Worm (Caenorhabditis elegans): ENCODE measurements around the gene oct-2.

Gene oct-2

DNA sequence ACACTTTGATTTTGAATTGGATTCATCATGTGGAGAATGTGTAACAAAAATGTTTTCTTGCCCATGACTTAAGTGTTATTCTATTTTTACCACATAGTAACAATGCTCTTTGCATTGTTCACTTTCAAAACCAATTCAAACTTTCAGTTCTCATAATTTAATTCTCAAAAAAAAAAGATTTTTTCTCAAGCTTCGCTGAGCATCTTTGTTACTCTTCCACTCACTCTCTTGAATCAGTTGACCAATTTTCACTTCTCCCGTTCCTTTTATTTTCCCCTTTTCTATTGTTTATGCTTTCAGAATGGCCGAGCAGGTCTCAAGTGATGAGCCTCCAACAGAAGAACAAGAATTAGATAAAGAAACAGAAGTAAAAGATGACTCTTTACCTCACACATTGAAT lies at the start of gene oct-2:
oct-2 (plus strand) TSS at position 301 of the 400 bp plus-strand sequence.
- no peak for TF ChIP-seq unc-62 (GFP tag; optimal IDR thresholded peaks at IDR 0.05)

DNA sequence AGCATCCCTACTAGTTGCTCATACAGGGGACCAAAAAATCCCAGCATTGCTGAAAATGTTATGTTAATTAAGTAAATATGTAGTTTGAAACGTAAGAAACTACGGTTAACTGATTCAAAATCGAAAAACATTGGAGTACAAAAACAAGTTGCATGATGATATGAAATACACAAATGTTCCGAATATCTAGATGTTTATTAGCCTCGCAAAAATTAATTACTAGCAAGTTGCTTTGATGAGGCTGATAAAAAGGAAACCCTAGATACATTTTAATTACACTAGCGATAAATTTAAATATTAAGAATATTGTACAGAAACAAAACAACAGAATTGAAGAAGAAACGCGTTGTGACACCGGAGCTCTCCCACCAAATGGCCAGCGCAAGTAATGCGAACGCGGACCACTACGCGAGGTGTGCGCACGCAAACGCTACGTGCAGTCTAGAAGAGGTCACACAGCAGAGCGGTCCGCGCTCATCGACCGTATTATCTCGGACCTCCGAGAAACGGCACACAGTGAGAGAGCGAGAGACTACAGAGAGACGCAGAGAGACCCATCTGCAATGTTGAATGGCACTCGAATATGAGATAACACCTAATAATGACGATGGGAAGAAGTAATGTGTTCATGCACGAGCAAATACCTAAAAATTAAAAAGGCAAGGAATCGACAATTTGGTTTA lies 49.4 kb upstream of the oct-2 start, which contains the start of gene inx-2:
inx-2 (minus strand) TSS at position 51 of the 683 bp plus-strand sequence.
- no peak for TF ChIP-seq unc-62 (GFP tag; optimal IDR thresholded peaks at IDR 0.05)

DNA sequence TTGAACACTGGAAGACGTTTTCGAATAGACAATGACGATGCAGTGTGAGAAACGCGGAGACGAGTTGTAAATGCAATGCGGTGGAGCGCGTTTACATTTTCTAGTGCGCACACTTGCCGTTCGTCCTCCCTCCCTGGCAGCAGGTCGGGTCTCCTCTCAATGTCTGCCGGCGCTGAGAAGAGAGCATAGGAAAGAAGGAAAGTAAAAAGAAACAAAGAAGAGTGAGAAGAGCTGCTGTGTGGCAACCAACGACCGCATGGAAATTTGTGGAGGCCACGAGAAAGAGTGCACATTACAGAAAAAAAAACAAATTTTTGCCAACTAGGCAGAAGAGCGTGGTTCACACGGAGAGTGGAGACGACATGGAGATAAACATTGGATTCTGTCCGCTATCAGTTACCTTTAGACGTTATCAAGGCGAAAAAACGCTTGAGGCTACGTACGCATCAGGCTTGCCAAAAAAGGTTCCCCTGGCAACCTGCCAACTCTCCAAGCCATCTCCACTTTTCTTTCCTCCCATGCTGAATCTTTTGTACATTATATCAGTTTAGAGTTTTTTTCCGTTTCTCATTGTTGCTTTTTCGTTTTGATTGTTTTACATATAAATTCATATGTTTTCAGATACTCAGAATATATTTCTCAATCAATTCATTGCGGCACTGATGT lies 46.5 kb upstream of the oct-2 start, which contains the start of the genes snrp-40.1 and F08G12.3:
snrp-40.1 (minus strand) TSS at position 143 of the 666 bp plus-strand sequence.
F08G12.3 (plus strand) TSS at position 616 of the 666 bp plus-strand sequence.
- no peak for TF ChIP-seq unc-62 (GFP tag; optimal IDR thresholded peaks at IDR 0.05)

DNA sequence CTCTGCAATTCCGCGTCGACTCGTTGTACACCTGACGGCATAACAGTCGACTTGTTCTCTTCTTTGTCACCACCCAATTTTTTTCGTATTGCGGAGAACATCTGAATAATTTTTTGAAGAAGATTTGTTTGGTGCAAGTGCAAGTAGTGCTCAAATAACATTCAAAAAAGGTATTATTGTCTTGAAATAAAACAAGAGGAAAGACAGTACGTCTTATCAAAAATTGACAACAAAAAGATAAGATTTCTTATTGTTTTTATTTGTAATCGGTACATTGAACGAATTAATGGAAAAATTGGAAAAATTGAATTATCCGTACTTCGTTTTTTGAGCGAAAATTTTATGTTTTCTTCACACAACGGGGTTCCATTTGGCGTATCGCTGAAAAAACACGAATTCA lies 40.5 kb upstream of the oct-2 start, which contains the start of gene F08G12.1:
F08G12.1 (minus strand) TSS at position 101 of the 400 bp plus-strand sequence.
- no peak for TF ChIP-seq unc-62 (GFP tag; optimal IDR thresholded peaks at IDR 0.05)

DNA sequence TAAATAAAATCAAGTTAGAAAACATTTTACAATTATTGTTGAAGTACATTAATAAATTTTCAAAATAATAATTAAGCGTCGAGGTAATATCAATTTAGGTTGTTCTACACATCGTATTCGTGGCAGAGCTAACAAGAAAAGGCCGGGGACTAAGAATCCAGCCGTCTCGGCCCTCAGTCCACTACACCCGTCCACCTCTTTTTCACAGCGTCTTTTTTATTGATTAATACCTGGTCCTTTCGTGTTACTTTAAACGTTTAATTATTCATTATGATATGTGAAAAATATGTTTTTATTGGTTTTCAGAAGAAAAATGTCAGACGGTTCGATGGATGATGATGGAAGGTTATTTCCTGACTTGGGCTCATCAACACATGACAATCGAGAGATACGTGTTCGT lies 39.2 kb upstream of the oct-2 start, which contains the start of gene vhl-1:
vhl-1 (plus strand) TSS at position 301 of the 400 bp plus-strand sequence.
- no peak for TF ChIP-seq unc-62 (GFP tag; optimal IDR thresholded peaks at IDR 0.05)

DNA sequence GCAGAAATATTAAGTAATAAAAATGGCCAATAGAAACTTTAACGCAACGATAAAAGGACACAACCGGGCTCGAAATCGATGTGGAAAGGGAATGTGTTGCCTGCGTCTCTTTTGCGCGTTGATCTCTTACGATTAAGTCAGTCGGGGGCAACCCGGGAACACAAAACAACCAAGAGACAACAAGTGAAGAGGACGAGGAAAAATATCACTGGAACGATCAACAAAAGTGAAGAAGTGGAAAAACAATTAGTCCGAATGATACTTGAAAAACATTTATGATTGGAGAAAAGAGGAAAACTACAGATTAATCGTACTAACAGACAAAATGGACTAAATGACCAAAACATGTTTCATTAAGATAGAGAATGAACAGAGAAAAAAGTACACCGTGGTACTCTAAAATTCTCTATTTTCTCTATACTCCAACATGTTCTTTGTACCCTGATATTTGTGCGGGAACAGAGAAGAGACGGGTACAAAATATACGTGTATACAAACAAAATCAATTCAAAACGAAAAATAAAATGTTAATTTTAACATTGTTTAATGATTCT lies 35.9 kb upstream of the oct-2 start, which contains the start of gene F08G12.5:
F08G12.5 (minus strand) TSS at position 1 of the 554 bp plus-strand sequence.
- no peak for TF ChIP-seq unc-62 (GFP tag; optimal IDR thresholded peaks at IDR 0.05)

DNA sequence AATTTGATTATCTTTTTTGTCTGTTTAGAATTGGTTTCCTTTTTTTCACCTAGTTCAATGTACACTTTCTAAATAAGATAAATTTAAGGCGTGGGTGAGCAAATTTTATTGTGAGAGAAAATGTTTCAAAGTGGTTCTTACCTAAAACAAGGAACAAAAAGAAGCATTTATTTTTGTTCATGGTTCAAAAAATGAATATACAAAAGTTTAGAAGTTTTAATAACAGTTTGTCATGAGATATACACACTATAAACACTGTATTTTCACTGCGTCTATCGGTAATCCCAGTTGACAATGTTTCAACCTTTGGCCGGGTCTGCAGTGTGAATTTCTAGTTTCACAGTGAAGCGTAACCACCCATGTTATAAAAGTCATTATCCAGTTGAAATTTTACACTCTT lies 30.9 kb upstream of the oct-2 start, which contains the start of gene F08G12.11:
F08G12.11 (minus strand) TSS at position 181 of the 400 bp plus-strand sequence.
- TF ChIP-seq unc-62 (GFP tag; optimal IDR thresholded peaks at IDR 0.05), result no peak

DNA sequence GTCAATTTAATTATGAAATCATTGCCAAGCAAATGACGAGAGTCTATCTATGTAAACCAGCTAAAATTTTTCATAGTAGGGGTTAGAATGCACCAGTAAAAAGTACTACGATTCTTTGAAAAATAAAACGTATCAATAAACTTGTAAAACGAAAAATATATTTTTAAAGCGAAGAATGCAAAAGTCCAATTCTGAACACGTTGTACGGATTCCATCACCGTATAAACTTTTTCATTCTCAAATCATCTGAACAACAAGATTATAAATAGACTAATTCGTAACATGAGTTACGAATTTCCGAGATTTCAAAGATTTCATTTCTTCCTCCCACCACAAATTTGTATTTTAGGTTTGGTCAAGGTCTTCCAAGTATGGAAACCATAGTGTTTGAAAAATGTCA lies 29.5 kb upstream of the oct-2 start, which contains the start of gene nlp-57:
nlp-57 (plus strand) TSS at position 301 of the 400 bp plus-strand sequence.
- TF ChIP-seq unc-62 (GFP tag; optimal IDR thresholded peaks at IDR 0.05), result no peak

DNA sequence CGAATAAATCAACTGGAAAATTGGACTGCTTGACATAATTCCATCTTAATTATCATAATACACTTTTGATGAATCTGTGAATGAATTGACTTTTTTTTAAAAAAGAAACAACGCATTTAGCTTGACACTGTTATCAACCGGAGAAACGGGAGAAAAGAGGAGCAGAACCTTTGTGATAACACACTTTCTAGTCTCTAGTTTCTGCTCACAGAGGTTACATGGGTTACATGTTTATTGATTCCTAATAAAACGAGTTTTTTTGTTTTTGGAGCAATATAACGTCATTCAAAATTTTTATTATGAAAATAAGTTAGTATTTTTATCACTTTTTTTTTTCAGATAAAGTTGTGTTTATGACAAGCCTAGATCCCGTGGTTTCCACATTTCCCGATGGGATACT lies 28.3 kb upstream of the oct-2 start, which contains the start of gene hizr-1:
hizr-1 (plus strand) TSS at position 340 of the 400 bp plus-strand sequence.
- no peak for TF ChIP-seq unc-62 (GFP tag; optimal IDR thresholded peaks at IDR 0.05)

DNA sequence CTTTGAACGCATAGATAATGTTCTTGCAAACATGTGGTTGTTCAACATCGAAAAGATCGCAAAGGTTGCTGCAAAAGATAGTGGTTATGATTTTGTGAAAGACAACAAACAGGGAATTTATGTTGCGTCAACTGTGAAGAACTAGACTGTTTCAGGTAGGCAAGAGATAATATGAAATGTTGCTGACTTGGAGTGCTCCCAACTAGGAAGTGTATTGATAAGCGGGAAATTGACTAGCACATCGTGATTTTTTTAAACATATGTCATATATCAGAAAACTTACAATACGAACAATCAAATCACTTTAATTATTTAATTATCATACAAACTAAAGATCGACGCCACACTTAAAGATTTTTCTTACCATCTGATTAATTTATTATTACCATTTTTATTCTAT lies 23.0 kb upstream of the oct-2 start:
- no peak for TF ChIP-seq unc-62 (GFP tag; optimal IDR thresholded peaks at IDR 0.05)

DNA sequence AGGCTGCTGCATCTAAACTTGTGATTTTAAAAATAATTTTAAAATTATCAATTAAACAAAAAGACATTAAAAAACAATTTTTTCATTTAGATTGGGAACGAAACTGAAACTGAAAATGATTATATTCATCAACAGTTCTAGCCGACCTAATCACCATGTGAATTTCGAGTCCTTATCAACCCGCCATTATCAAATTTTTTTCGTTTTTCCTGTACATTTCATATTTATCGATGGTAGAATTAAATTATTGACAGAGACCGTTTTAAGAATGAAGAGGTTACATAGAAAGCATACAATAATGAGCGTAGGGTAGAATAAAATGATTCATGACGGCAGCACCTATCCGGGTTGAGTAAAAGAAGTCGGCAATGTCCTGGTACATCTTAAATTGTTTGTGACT lies 22.0 kb upstream of the oct-2 start, which contains the start of gene asm-2:
asm-2 (minus strand) TSS at position 12 of the 400 bp plus-strand sequence.
- TF ChIP-seq unc-62 (GFP tag; optimal IDR thresholded peaks at IDR 0.05), result no peak

DNA sequence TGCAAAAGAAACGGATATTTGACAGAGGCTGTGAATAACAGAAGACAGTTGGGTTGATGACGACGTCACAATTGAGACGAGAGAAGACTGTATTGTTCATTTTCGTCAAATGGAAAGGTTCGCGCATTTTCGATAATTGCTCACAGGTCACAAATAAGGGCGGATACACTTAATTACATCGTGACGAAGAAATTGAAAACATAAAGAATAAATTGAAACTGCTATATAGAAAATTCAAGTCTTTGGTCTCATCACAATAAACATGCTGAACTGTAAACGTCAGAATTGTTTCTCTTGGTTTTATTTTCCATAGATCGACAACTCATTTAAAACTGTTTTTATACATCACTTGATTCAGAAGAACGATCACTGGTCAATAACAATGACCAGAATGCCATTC lies 19.4 kb upstream of the oct-2 start, which contains the start of gene ZK455.5:
ZK455.5 (minus strand) TSS at position 101 of the 400 bp plus-strand sequence.
- TF ChIP-seq unc-62 (GFP tag; optimal IDR thresholded peaks at IDR 0.05), result no peak

DNA sequence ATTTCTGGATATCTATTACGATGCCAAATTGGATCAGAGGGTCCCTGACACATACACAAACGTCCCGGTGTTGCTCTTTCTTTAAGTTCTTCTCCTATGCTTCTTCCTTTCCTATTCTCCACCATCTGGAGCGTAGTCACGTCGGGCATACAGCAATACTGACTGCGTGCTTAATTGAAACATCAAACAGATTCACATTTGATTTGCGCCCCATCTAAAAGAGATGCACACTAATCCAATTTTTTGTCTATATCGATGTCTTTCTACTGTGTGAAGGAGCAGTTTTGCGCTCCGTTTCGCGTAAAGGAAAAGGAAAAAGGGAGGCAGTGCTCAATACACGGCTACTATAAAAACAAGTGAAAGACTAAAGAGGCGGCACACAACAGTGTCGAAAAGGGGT lies 17.5 kb upstream of the oct-2 start:
- no peak for TF ChIP-seq unc-62 (GFP tag; optimal IDR thresholded peaks at IDR 0.05)

DNA sequence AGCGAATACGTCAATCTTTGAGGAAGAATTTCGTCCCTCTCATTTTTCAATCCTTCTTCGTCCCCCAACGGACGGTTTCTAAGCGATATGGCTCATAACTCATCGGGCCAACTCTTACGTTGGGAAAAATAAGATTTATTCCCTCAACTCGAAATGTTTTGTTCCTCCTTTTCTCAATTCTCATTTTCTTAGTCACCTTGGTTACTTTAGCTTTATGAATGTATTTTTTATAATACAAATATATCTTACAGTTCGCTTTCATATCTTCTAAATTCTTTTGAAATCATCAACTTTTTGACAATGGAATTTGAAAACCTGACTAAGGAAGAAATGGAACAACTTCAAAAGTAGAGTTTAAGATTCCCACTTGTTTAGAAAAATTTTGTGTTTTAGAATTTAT lies 16.8 kb upstream of the oct-2 start, which contains the start of gene npr-9:
npr-9 (plus strand) TSS at position 301 of the 400 bp plus-strand sequence.
- TF ChIP-seq unc-62 (GFP tag; optimal IDR thresholded peaks at IDR 0.05), result no peak

DNA sequence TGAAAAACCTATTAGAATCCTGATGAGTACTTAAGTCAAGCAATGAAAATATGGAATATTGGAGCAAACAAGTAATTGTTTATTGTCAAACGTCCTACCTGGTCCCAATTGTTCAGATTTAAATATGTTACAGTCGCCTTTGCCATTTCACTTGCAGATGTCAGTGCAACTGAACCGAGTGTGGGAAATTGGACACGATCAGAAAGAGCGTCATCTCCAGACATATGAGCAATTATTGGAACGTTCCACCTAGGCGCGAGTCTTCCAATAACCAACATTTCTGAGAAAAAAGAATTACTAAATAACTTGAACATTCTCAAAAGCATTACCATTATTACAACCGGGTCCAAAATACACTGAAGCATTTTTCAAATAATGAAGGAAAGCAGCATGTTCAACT lies 9.2 kb upstream of the oct-2 start:
- no peak for TF ChIP-seq unc-62 (GFP tag; optimal IDR thresholded peaks at IDR 0.05)

DNA sequence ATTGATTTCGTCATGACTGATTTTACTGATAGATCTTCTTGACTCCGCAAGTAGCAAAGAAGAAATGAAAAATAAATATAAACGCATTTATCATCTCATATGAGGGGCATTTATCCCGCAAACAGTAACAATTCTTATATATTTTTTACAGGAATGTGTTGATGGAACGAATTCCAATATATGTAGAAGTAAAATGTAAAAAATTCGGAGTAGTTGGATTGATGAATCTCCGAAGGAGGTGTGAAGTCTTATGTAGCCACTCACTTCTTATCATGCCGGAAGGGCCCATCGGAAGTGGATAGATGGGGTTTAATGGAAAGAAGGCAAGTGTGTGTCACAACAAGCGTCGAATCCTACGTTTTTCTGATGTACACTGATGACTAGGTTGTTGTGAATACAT lies 8.5 kb upstream of the oct-2 start, which contains the start of gene gcy-9:
gcy-9 (minus strand) TSS at position 101 of the 400 bp plus-strand sequence.
- no peak for TF ChIP-seq unc-62 (GFP tag; optimal IDR thresholded peaks at IDR 0.05)

Measured in whole organism, dauer.